Worm (Caenorhabditis elegans) whole organism, L4/young adult: ENCODE results near the gene R04B5.6.

Experiments
- W03F9.2 ChIP-seq: fragments of 150-350 bp; optimal IDR thresholded peaks from 2 replicates; lab custom pipeline; 2014; ENCODE audit warnings: missing biosample characterization, missing genetic modification characterization
- dao-5 ChIP-seq: sonication (generic microtip); optimal IDR thresholded peaks from 2 replicates; lab custom pipeline; 2016; ENCODE audit warnings: missing genotype, missing genetic modification characterization, moderate library complexity, missing compliant biosample characterization
- him-1 ChIP-seq: sonication (generic microtip); optimal IDR thresholded peaks from 2 replicates; lab custom pipeline; 2016; ENCODE audit warnings: missing genotype, missing genetic modification reagents, missing genetic modification characterization, missing compliant biosample characterization

ce11 chrV:10112187-10112586 lies 27.2 kb downstream of the R04B5.6 start, which contains the start of gene C08B6.3:
- TF ChIP-seq W03F9.2 (tag; lab: Kevin White, UChicago) (no peak), him-1 (tag; lab: Kevin White, UChicago) (no peak), dao-5 (tag; lab: Kevin White, UChicago) (no peak)
